Fruit fly (Drosophila melanogaster): Measurements from ENCODE around the gene CG32365.

Gene CG32365

dm6 chr3L:7850771-7851358 lies 18.0 kb upstream of the CG32365 start (continued):
- peak; percentile 65 for TF ChIP-seq zen (tag; optimal IDR thresholded peaks at IDR 0.05)
- peak; percentile 69 for TF ChIP-seq trem (tag; optimal IDR thresholded peaks at IDR 0.05)
- peak; percentile 89 for TF ChIP-seq CG7786 (GFP tag; optimal IDR thresholded peaks at IDR 0.05)
- TF ChIP-seq Taf1 (GFP tag; IDR thresholded peaks at IDR 0.05), result peak; percentile 77
- TF ChIP-seq ci (GFP tag; IDR thresholded peaks at IDR 0.05), result peak; percentile 88
- peak; percentile 73 for TF ChIP-seq Abd-B (GFP tag; optimal IDR thresholded peaks at IDR 0.05)
- TF ChIP-seq croc (GFP tag; conservative IDR thresholded peaks at IDR 0.05), result peak; percentile 53; the same call in 2 of the 3 replicates
- peak; percentile 86 for TF ChIP-seq org-1 (GFP tag; optimal IDR thresholded peaks at IDR 0.05)
- no peak for TF ChIP-seq CG10565 (GFP tag; optimal IDR thresholded peaks at IDR 0.05)
- TF ChIP-seq CG17612 (GFP tag; IDR thresholded peaks at IDR 0.05), result peak; percentile 54
- peak; percentile 63 for TF ChIP-seq CG8359 (GFP tag; optimal IDR thresholded peaks at IDR 0.05; ENCODE audit: borderline replicate concordance)
- TF ChIP-seq Med (GFP tag), result peak; percentile 97
- TF ChIP-seq Dp (GFP tag; optimal IDR thresholded peaks at IDR 0.05), result no peak
- peak; percentile 81 for TF ChIP-seq CG14710 (tag; optimal IDR thresholded peaks at IDR 0.05)
- no peak for TF ChIP-seq Dll (GFP tag; IDR thresholded peaks at IDR 0.05; ENCODE audit: partially characterized antibody)
- TF ChIP-seq CG13287 (GFP tag; IDR thresholded peaks at IDR 0.05; ENCODE audit: partially characterized antibody), result no peak

- no peak for TF ChIP-seq Hsf (GFP tag; optimal IDR thresholded peaks at IDR 0.05)
- TF ChIP-seq CG8765 (GFP tag; IDR thresholded peaks at IDR 0.05), result no peak
- TF ChIP-seq CG18619 (GFP tag; optimal IDR thresholded peaks at IDR 0.05), result no peak
- TF ChIP-seq mirr (GFP tag; optimal IDR thresholded peaks at IDR 0.05), result peak; percentile 70
- TF ChIP-seq CG33213 (GFP tag; optimal IDR thresholded peaks at IDR 0.05), result no peak
- no peak for TF ChIP-seq Dll (GFP tag; IDR thresholded peaks at IDR 0.05; ENCODE audit: partially characterized antibody)
- no peak for TF ChIP-seq Oaz (GFP tag; IDR thresholded peaks at IDR 0.05)
- TF ChIP-seq CG6175 (GFP tag; IDR thresholded peaks at IDR 0.05), result 0 out of 3 replicates have a peak, but pooled peaks have one; percentile 8
- no peak for TF ChIP-seq tap (tag; optimal IDR thresholded peaks at IDR 0.05)
- TF ChIP-seq CHES-1-like (GFP tag; optimal IDR thresholded peaks at IDR 0.05), result no peak
- TF ChIP-seq danr (GFP tag; IDR thresholded peaks at IDR 0.05), result no peak
- TF ChIP-seq h (optimal IDR thresholded peaks at IDR 0.05), result no peak
- no peak for TF ChIP-seq dan (GFP tag; IDR thresholded peaks at IDR 0.05)
- TF ChIP-seq pb (GFP tag; optimal IDR thresholded peaks at IDR 0.05), result no peak
- TF ChIP-seq CG3281 (GFP tag; optimal IDR thresholded peaks at IDR 0.05), result no peak
- no peak for TF ChIP-seq gfzf (GFP tag; optimal IDR thresholded peaks at IDR 0.05)
- no peak for TF ChIP-seq Sin3A (optimal IDR thresholded peaks at IDR 0.05)
- no peak for TF ChIP-seq CG2875 (GFP tag; optimal IDR thresholded peaks at IDR 0.05)
- no peak for TF ChIP-seq CG8290 (GFP tag; optimal IDR thresholded peaks at IDR 0.05)
- peak in 1 of 2 experiments; percentile 36 for TF ChIP-seq CG8290 (tag; optimal IDR thresholded peaks at IDR 0.05)
- TF ChIP-seq CG10321 (GFP tag; IDR thresholded peaks at IDR 0.05), result no peak
- no peak for TF ChIP-seq Chrac-16 (GFP tag; optimal IDR thresholded peaks at IDR 0.05)
- no peak for TF ChIP-seq Poxn (GFP tag; IDR thresholded peaks at IDR 0.05)
- no peak for TF ChIP-seq Hmx (GFP tag; optimal IDR thresholded peaks at IDR 0.05)
- TF ChIP-seq CG1792 (GFP tag; optimal IDR thresholded peaks at IDR 0.05), result no peak
- TF ChIP-seq CG9215 (GFP tag; IDR thresholded peaks at IDR 0.05), result no peak
- TF ChIP-seq CG8478 (optimal IDR thresholded peaks at IDR 0.05), result no peak
- no peak for TF ChIP-seq CG8281 (tag; optimal IDR thresholded peaks at IDR 0.05)
- 0 out of 2 replicates have a peak, but pooled peaks have one; percentile 15 for TF ChIP-seq stc (GFP tag; IDR thresholded peaks at IDR 0.05)
- TF ChIP-seq lilli (GFP tag; optimal IDR thresholded peaks at IDR 0.05), result no peak
- no peak for TF ChIP-seq MESR4 (GFP tag; optimal IDR thresholded peaks at IDR 0.05)
- no peak for TF ChIP-seq Elba2 (GFP tag; optimal IDR thresholded peaks at IDR 0.05)
- no peak for TF ChIP-seq CG11695 (GFP tag; IDR thresholded peaks at IDR 0.05)
- no peak for TF ChIP-seq CG8388 (GFP tag; optimal IDR thresholded peaks at IDR 0.05)
- no peak for TF ChIP-seq pita (GFP tag; optimal IDR thresholded peaks at IDR 0.05)
- no peak for TF ChIP-seq Asciz (GFP tag; optimal IDR thresholded peaks at IDR 0.05)
Observed at dm6 chr3L:7852252-7852885, 16.5 kb upstream of the CG32365 start.

Data from whole organism, embryonic.